Fruit fly (Drosophila melanogaster) whole organism, wandering third instar larva: ENCODE results near the gene CG14995.

Source experiments
- Abd-B ChIP-seq: fragments of >200 bp; optimal IDR thresholded peaks from 2 replicates; lab custom pipeline; 2017; ENCODE audit warnings: missing biosample characterization, missing genetic modification characterization
- CG32264 ChIP-seq: fragments of 200-800 bp; sonication (Bioruptor generic); optimal IDR thresholded peaks from 2 replicates; lab custom pipeline; 2016; ENCODE audit warnings: missing biosample characterization, missing genetic modification characterization
- CG9705 ChIP-seq: fragments of 200-800 bp; sonication (Bioruptor generic); optimal IDR thresholded peaks from 2 replicates; lab custom pipeline; 2018; ENCODE audit warnings: missing biosample characterization, mild to moderate bottlenecking, missing genetic modification characterization
- CrebA ChIP-seq: fragments of 200-800 bp; sonication (Bioruptor generic); optimal IDR thresholded peaks from 2 replicates; lab custom pipeline; 2016; ENCODE audit warnings: missing biosample characterization, mild to moderate bottlenecking, missing genetic modification characterization, borderline replicate concordance
- Dfd ChIP-seq: fragments of >200 bp; optimal IDR thresholded peaks from 2 replicates; lab custom pipeline; 2017; ENCODE audit warnings: missing biosample characterization, missing genetic modification characterization
- Dif ChIP-seq: fragments of 200-275, 200-300 bp; sonication (Bioruptor generic); optimal IDR thresholded peaks from 2 replicates; lab custom pipeline; 2018; ENCODE audit warnings: missing biosample characterization, missing genetic modification characterization; ENCODE audit not compliant: partially characterized antibody
- GATAd ChIP-seq: sonication (Bioruptor generic); optimal IDR thresholded peaks from 2 replicates; lab custom pipeline; 2016; ENCODE audit warnings: missing biosample characterization, missing genetic modification characterization
- HLH106 ChIP-seq: fragments of 200-800 bp; optimal IDR thresholded peaks from 3 replicates; lab custom pipeline; 2019; ENCODE audit warnings: missing biosample characterization, mild to moderate bottlenecking, missing genetic modification characterization, moderate library complexity
- Hnf4 ChIP-seq: fragments of 200-800 bp; sonication (Bioruptor generic); optimal IDR thresholded peaks from 2 replicates; lab custom pipeline; 2016; ENCODE audit warnings: missing biosample characterization, mild to moderate bottlenecking, missing genetic modification characterization
- Hr78 ChIP-seq: fragments of >200 bp; optimal IDR thresholded peaks from 2 replicates; lab custom pipeline; 2017; ENCODE audit warnings: missing biosample characterization, missing genetic modification characterization
- Hr83 ChIP-seq: fragments of 200-300 bp; sonication (Bioruptor generic); optimal IDR thresholded peaks from 2 replicates; lab custom pipeline; 2016; ENCODE audit warnings: missing biosample characterization, mild to moderate bottlenecking, missing genetic modification characterization, moderate library complexity; ENCODE audit not compliant: poor library complexity, severe bottlenecking
- Jra ChIP-seq: sonication (Bioruptor generic); optimal IDR thresholded peaks from 2 replicates; lab custom pipeline; 2016; ENCODE audit warnings: missing biosample characterization, missing genetic modification characterization
- Mio ChIP-seq: sonication (Bioruptor generic); optimal IDR thresholded peaks from 2 replicates; lab custom pipeline; 2016; ENCODE audit warnings: missing biosample characterization, missing genetic modification characterization
- Myc ChIP-seq: fragments of >200 bp; optimal IDR thresholded peaks from 2 replicates; lab custom pipeline; 2017
- N ChIP-seq: fragments of >200 bp; optimal IDR thresholded peaks from 2 replicates; lab custom pipeline; 2018; ENCODE audit warnings: missing biosample characterization, missing external identifiers, missing genetic modification characterization
- Rel ChIP-seq, 2 experiments: fragments of 200-800 bp; sonication (Bioruptor generic) in 1 of 2; optimal IDR thresholded peaks; 2 replicates in 1 of 2; 3 replicates in 1 of 2; lab custom pipeline; 2016 to 2019; ENCODE audit warnings: mild to moderate bottlenecking in 2 of 2, missing biosample characterization in 2 of 2, missing genetic modification characterization in 2 of 2, moderate library complexity in 1 of 2
- Sp1 ChIP-seq: fragments of 200-800 bp; sonication (Bioruptor generic); optimal IDR thresholded peaks from 3 replicates; lab custom pipeline; 2019; ENCODE audit warnings: missing biosample characterization, mild to moderate bottlenecking, missing genetic modification characterization, moderate library complexity
- Vsx2 ChIP-seq: fragments of 200-300, 225-300 bp; sonication (Bioruptor generic); optimal IDR thresholded peaks from 2 replicates; lab custom pipeline; 2018; ENCODE audit warnings: missing biosample characterization, missing genetic modification characterization; ENCODE audit not compliant: partially characterized antibody
- br ChIP-seq: fragments of 200-800 bp; sonication (Bioruptor generic); optimal IDR thresholded peaks from 2 replicates; lab custom pipeline; 2016; ENCODE audit warnings: missing biosample characterization, missing genetic modification characterization
- brk ChIP-seq: fragments of 200-800 bp; sonication (Bioruptor generic); optimal IDR thresholded peaks from 2 replicates; lab custom pipeline; 2016; ENCODE audit warnings: missing biosample characterization, mild to moderate bottlenecking, missing genetic modification characterization
- dl ChIP-seq, 2 experiments: fragments of 175-275, 200-275 bp in 1 of 2; fragments of 200-275 bp in 1 of 2; sonication (Bioruptor generic); optimal IDR thresholded peaks; lab custom pipeline; 2018; ENCODE audit warnings: mild to moderate bottlenecking in 2 of 2, missing biosample characterization in 2 of 2, missing genetic modification characterization in 2 of 2, moderate library complexity in 2 of 2; ENCODE audit not compliant: partially characterized antibody in 2 of 2, insufficient read depth in 1 of 2
- dmrt93B ChIP-seq: fragments of 200-800 bp; sonication (Bioruptor generic); optimal IDR thresholded peaks from 2 replicates; lab custom pipeline; 2018; ENCODE audit warnings: missing biosample characterization, mild to moderate bottlenecking, missing genetic modification characterization
- dsf ChIP-seq: sonication (Bioruptor generic); optimal IDR thresholded peaks from 2 replicates; lab custom pipeline; 2016; ENCODE audit warnings: missing biosample characterization, missing genetic modification characterization, borderline replicate concordance
- ey ChIP-seq: fragments of 200-800 bp; sonication (Bioruptor generic); optimal IDR thresholded peaks from 2 replicates; lab custom pipeline; 2016; ENCODE audit warnings: missing biosample characterization, missing genetic modification characterization
- foxo ChIP-seq, 2 experiments: fragments of 200-800 bp; sonication (Bioruptor generic); optimal IDR thresholded peaks; 2 replicates in 1 of 2; 3 replicates in 1 of 2; lab custom pipeline; 2016 to 2017; ENCODE audit warnings: missing biosample characterization in 2 of 2, missing genetic modification characterization in 2 of 2
- fru ChIP-seq: fragments of 200-800 bp; sonication (Bioruptor generic); optimal IDR thresholded peaks from 3 replicates; lab custom pipeline; 2016; ENCODE audit warnings: missing biosample characterization, mild to moderate bottlenecking, missing genetic modification characterization
- h ChIP-seq: fragments of 200-800 bp; sonication (Bioruptor generic); optimal IDR thresholded peaks from 3 replicates; lab custom pipeline; 2016; ENCODE audit warnings: missing biosample characterization, mild to moderate bottlenecking, missing genetic modification characterization
- jim ChIP-seq: fragments of 175-275, 200-325 bp; sonication (Bioruptor generic); optimal IDR thresholded peaks from 2 replicates; lab custom pipeline; 2016; ENCODE audit warnings: missing biosample characterization, mild to moderate bottlenecking, missing genetic modification characterization
- lola ChIP-seq: fragments of >200 bp; optimal IDR thresholded peaks from 2 replicates; lab custom pipeline; 2017; ENCODE audit warnings: missing biosample characterization, missing genetic modification characterization
- pan ChIP-seq: fragments of >200 bp; optimal IDR thresholded peaks from 2 replicates; lab custom pipeline; 2017
- psq ChIP-seq: fragments of 200-800 bp; sonication (Bioruptor generic); optimal IDR thresholded peaks from 3 replicates; lab custom pipeline; 2017; ENCODE audit warnings: missing biosample characterization, mild to moderate bottlenecking, missing genetic modification characterization, moderate library complexity
- rgr ChIP-seq: fragments of 200-800 bp; sonication (Bioruptor generic); optimal IDR thresholded peaks from 3 replicates; lab custom pipeline; 2016; ENCODE audit warnings: missing biosample characterization, mild to moderate bottlenecking, missing genetic modification characterization
- sage ChIP-seq: fragments of 200-800 bp; sonication (Bioruptor generic); optimal IDR thresholded peaks from 2 replicates; lab custom pipeline; 2016; ENCODE audit warnings: missing biosample characterization, mild to moderate bottlenecking, missing genetic modification characterization
- sv ChIP-seq: fragments of 200-800 bp; sonication (Bioruptor generic); optimal IDR thresholded peaks from 3 replicates; lab custom pipeline; 2016; ENCODE audit warnings: missing biosample characterization, missing genetic modification characterization
- tai ChIP-seq: sonication (Bioruptor generic); optimal IDR thresholded peaks from 2 replicates; lab custom pipeline; 2016; ENCODE audit warnings: missing biosample characterization, missing genetic modification characterization
- usp ChIP-seq: fragments of >200 bp; optimal IDR thresholded peaks from 2 replicates; lab custom pipeline; 2017; ENCODE audit warnings: missing biosample characterization, missing genetic modification characterization
- woc ChIP-seq: sonication (Bioruptor generic); optimal IDR thresholded peaks from 2 replicates; lab custom pipeline; 2016; ENCODE audit warnings: missing biosample characterization, mild to moderate bottlenecking, missing genetic modification characterization

The CG14995 gene

dm6 chr3L:4071561-4072049, 31.5 kb downstream of the CG14995 start, which contains the start of gene wit (continued):
- TF ChIP-seq CG32264 (GFP tag; lab: Kevin White, UChicago) (peak; percentile 47), br (GFP tag; lab: Kevin White, UChicago) (peak; percentile 63), fru (GFP tag; lab: Kevin White, UChicago) (peak; percentile 99), Myc (no peak), HLH106 (tag; lab: Kevin White, UChicago) (no peak), Abd-B (no peak), Hnf4 (peak; percentile 42), brk (GFP tag; lab: Kevin White, UChicago) (peak; percentile 42), woc (GFP tag; lab: Kevin White, UChicago) (no peak), GATAd (GFP tag; lab: Kevin White, UChicago) (no peak), Rel (GFP tag; optimal IDR thresholded peaks at IDR 0.05; lab: Kevin White, UChicago) (peak; percentile 10), Rel (tag; optimal IDR thresholded peaks at IDR 0.05; lab: Kevin White, UChicago) (no peak), jim (GFP tag; lab: Kevin White, UChicago) (no peak)
- TF ChIP-seq, all 38 proteins: peak for 17

dm6 chr3L:4070996-4071379, 32.1 kb downstream of the CG14995 start:
- peak; percentile 79 for TF ChIP-seq Rel (GFP tag; optimal IDR thresholded peaks at IDR 0.05; lab: Kevin White, UChicago)
- no peak for TF ChIP-seq Rel (tag; optimal IDR thresholded peaks at IDR 0.05; lab: Kevin White, UChicago)
- TF ChIP-seq rgr (GFP tag; lab: Kevin White, UChicago), result peak; percentile 82
- TF ChIP-seq tai (GFP tag; lab: Kevin White, UChicago), result peak; percentile 1
- no peak for TF ChIP-seq sv
- peak; percentile 19 for TF ChIP-seq Sp1 (GFP tag; lab: Kevin White, UChicago)
- no peak for TF ChIP-seq Vsx2
- TF ChIP-seq Hr83 (GFP tag; lab: Kevin White, UChicago), result peak; percentile 67
- TF ChIP-seq fru (GFP tag; lab: Kevin White, UChicago), result no peak
- peak; percentile 84 for TF ChIP-seq h (GFP tag; lab: Kevin White, UChicago)
- peak; percentile 45 for TF ChIP-seq brk (GFP tag; lab: Kevin White, UChicago)
- no peak for TF ChIP-seq foxo (GFP tag; optimal IDR thresholded peaks at IDR 0.05; lab: Kevin White, UChicago)
- TF ChIP-seq lola (GFP tag; lab: Kevin White, UChicago), result no peak
- peak; percentile 65 for TF ChIP-seq sage (GFP tag; lab: Kevin White, UChicago)
- no peak for TF ChIP-seq jim (GFP tag; lab: Kevin White, UChicago)
- TF ChIP-seq ey (GFP tag; lab: Kevin White, UChicago), result peak; percentile 47
- TF ChIP-seq Abd-B, result no peak
- TF ChIP-seq HLH106 (tag; lab: Kevin White, UChicago), result peak; percentile 73
- no peak for TF ChIP-seq Dif (GFP tag; lab: Kevin White, UChicago)
- TF ChIP-seq psq (GFP tag; lab: Kevin White, UChicago), result no peak
- TF ChIP-seq Hnf4, result peak; percentile 73
- TF ChIP-seq dmrt93B (GFP tag; lab: Kevin White, UChicago), result peak; percentile 33
- no peak for TF ChIP-seq dsf
- peak; percentile 79 for TF ChIP-seq CG32264 (GFP tag; lab: Kevin White, UChicago)
- no peak for TF ChIP-seq Hr78
- TF ChIP-seq, all 38 proteins: peak for 13

- TF ChIP-seq sage (GFP tag; lab: Kevin White, UChicago), result peak; percentile 96
- no peak for TF ChIP-seq Abd-B
- TF ChIP-seq sv, result peak; percentile 71
- peak; percentile 99 for TF ChIP-seq Hnf4
- TF ChIP-seq HLH106 (tag; lab: Kevin White, UChicago), result peak; percentile 97
- no peak for TF ChIP-seq usp (GFP tag; lab: Kevin White, UChicago)
- peak; percentile 99 for TF ChIP-seq woc (GFP tag; lab: Kevin White, UChicago)
- peak; percentile 99 for TF ChIP-seq fru (GFP tag; lab: Kevin White, UChicago)
- TF ChIP-seq psq (GFP tag; lab: Kevin White, UChicago), result peak; percentile 97
- TF ChIP-seq h (GFP tag; lab: Kevin White, UChicago), result peak; percentile 95
- TF ChIP-seq tai (GFP tag; lab: Kevin White, UChicago), result no peak
- no peak for TF ChIP-seq Myc
- peak; percentile 78 for TF ChIP-seq dsf
- TF ChIP-seq dl (GFP tag; optimal IDR thresholded peaks at IDR 0.05; lab: Kevin White, UChicago; ENCODE audit: insufficient read depth in 1 of 2, partially characterized antibody in 2 of 2), result peak; percentile 56 to 76
- TF ChIP-seq Hr78, result no peak
- TF ChIP-seq N, result no peak
- TF ChIP-seq br (GFP tag; lab: Kevin White, UChicago), result peak; percentile 99
- TF ChIP-seq Vsx2, result peak; percentile 78
- TF ChIP-seq jim (GFP tag; lab: Kevin White, UChicago), result no peak
- peak; percentile 92 for TF ChIP-seq GATAd (GFP tag; lab: Kevin White, UChicago)
- TF ChIP-seq pan (lab: Kevin White, UChicago), result peak; percentile 75
- peak; percentile 88 for TF ChIP-seq CG9705 (GFP tag; lab: Kevin White, UChicago)
- no peak for TF ChIP-seq lola (GFP tag; lab: Kevin White, UChicago)
- TF ChIP-seq Jra (GFP tag; lab: Kevin White, UChicago), result peak; percentile 95
- TF ChIP-seq Dif (GFP tag; lab: Kevin White, UChicago), result peak; percentile 86
- TF ChIP-seq CrebA, result peak; percentile 83
- TF ChIP-seq Dfd (GFP tag; lab: Kevin White, UChicago), result no peak
- peak; percentile 88 for TF ChIP-seq Hr83 (GFP tag; lab: Kevin White, UChicago)
- TF ChIP-seq ey (GFP tag; lab: Kevin White, UChicago), result peak; percentile 99
- peak; percentile 93 for TF ChIP-seq Sp1 (GFP tag; lab: Kevin White, UChicago)
- peak; percentile 88 for TF ChIP-seq Mio (GFP tag; lab: Kevin White, UChicago)
- TF ChIP-seq brk (GFP tag; lab: Kevin White, UChicago), result peak; percentile 95
- TF ChIP-seq rgr (GFP tag; lab: Kevin White, UChicago), result peak; percentile 99
- peak; percentile 96 for TF ChIP-seq dmrt93B (GFP tag; lab: Kevin White, UChicago)
- TF ChIP-seq CG32264 (GFP tag; lab: Kevin White, UChicago), result peak; percentile 97
Observed at dm6 chr3L:4070221-4070995, 32.6 kb downstream of the CG14995 start.
